Worm (Caenorhabditis elegans): ENCODE data around the gene tmem-120.

tmem-120 gene

ce11 chrIII:1543406-1544011 is 25.7 kb upstream of the tmem-120 start:
- TF ChIP-seq Y55F3AM.14 (GFP tag; optimal IDR thresholded peaks at IDR 0.05), result no peak
- TF ChIP-seq skn-1 (tag; optimal IDR thresholded peaks at IDR 0.05), result no peak
- TF ChIP-seq F13H6.1 (tag; optimal IDR thresholded peaks at IDR 0.05), result no peak
- TF ChIP-seq fos-1 (tag; optimal IDR thresholded peaks at IDR 0.05), result no peak
- TF ChIP-seq nhr-23 (tag; optimal IDR thresholded peaks at IDR 0.05), result no peak
- no peak for TF ChIP-seq lin-39 (tag; optimal IDR thresholded peaks at IDR 0.05)
- TF ChIP-seq crh-2 (tag; optimal IDR thresholded peaks at IDR 0.05), result no peak
- no peak for TF ChIP-seq nhr-10 (tag; optimal IDR thresholded peaks at IDR 0.05)
- no peak for TF ChIP-seq lin-11 (tag; optimal IDR thresholded peaks at IDR 0.05)
- TF ChIP-seq lin-13 (GFP tag; optimal IDR thresholded peaks at IDR 0.05), result no peak
- no peak for TF ChIP-seq blmp-1 (tag; optimal IDR thresholded peaks at IDR 0.05; ENCODE audit: insufficient read depth)
- no peak for TF ChIP-seq C34F6.9 (tag; optimal IDR thresholded peaks at IDR 0.05)
- TF ChIP-seq sem-4 (tag; optimal IDR thresholded peaks at IDR 0.05), result no peak
- no peak for TF ChIP-seq nhr-25 (tag; optimal IDR thresholded peaks at IDR 0.05)

ce11 chrIII:1540100-1540695 is 22.4 kb upstream of the tmem-120 start, which contains the start of the genes Y67D2.5 and cisd-3.2:
Y67D2.5 (minus strand) TSS chrIII:1540244.
cisd-3.2 (plus strand) TSS chrIII:1540493.
- TF ChIP-seq ztf-1 (GFP tag; conservative IDR thresholded peaks at IDR 0.05) (no peak), fos-1 (tag; optimal IDR thresholded peaks at IDR 0.05) (no peak), peb-1 (tag; optimal IDR thresholded peaks at IDR 0.05) (no peak), lin-39 (tag; optimal IDR thresholded peaks at IDR 0.05) (no peak), elt-3 (tag; optimal IDR thresholded peaks at IDR 0.05) (no peak), nhr-129 (tag; optimal IDR thresholded peaks at IDR 0.05) (no peak), nhr-12 (tag; optimal IDR thresholded peaks at IDR 0.05) (no peak), nhr-25 (tag; optimal IDR thresholded peaks at IDR 0.05) (no peak), F13H6.1 (tag; optimal IDR thresholded peaks at IDR 0.05) (peak; percentile 23), C34F6.9 (tag; optimal IDR thresholded peaks at IDR 0.05) (peak; percentile 30), ztf-11 (tag; optimal IDR thresholded peaks at IDR 0.05) (no peak), nhr-11 (tag; optimal IDR thresholded peaks at IDR 0.05) (no peak), sma-3 (GFP tag; optimal IDR thresholded peaks at IDR 0.05) (no peak), mab-5 (tag; optimal IDR thresholded peaks at IDR 0.05) (no peak), alr-1 (tag; optimal IDR thresholded peaks at IDR 0.05) (no peak), lin-11 (tag; optimal IDR thresholded peaks at IDR 0.05) (no peak), ZK546.5 (tag; optimal IDR thresholded peaks at IDR 0.05) (no peak), snpc-4 (tag; optimal IDR thresholded peaks at IDR 0.05) (no peak), nhr-237 (tag; optimal IDR thresholded peaks at IDR 0.05) (no peak), gmeb-1 (tag; optimal IDR thresholded peaks at IDR 0.05) (peak; percentile 43), elt-1 (tag; optimal IDR thresholded peaks at IDR 0.05) (no peak), unc-55 (GFP tag; optimal IDR thresholded peaks at IDR 0.05) (peak; percentile 40), blmp-1 (tag; optimal IDR thresholded peaks at IDR 0.05; ENCODE audit: insufficient read depth) (no peak), ztf-4 (tag; optimal IDR thresholded peaks at IDR 0.05) (no peak), lsy-2 (tag; optimal IDR thresholded peaks at IDR 0.05) (peak in 1 of 2 experiments; percentile 37), aly-2 (tag; optimal IDR thresholded peaks at IDR 0.05) (no peak), ama-1 (optimal IDR thresholded peaks at IDR 0.05) (no peak), nhr-23 (tag; optimal IDR thresholded peaks at IDR 0.05) (no peak), dmd-4 (tag; optimal IDR thresholded peaks at IDR 0.05) (no peak), nhr-77 (tag; optimal IDR thresholded peaks at IDR 0.05) (no peak), zag-1 (tag; optimal IDR thresholded peaks at IDR 0.05) (no peak), egl-27 (tag; optimal IDR thresholded peaks at IDR 0.05) (no peak), skn-1 (tag; optimal IDR thresholded peaks at IDR 0.05) (no peak), crh-2 (tag; optimal IDR thresholded peaks at IDR 0.05) (no peak), nhr-21 (tag; optimal IDR thresholded peaks at IDR 0.05) (no peak), nhr-10 (tag; optimal IDR thresholded peaks at IDR 0.05) (no peak), unc-39 (tag; optimal IDR thresholded peaks at IDR 0.05) (no peak), lin-13 (GFP tag; optimal IDR thresholded peaks at IDR 0.05) (peak; percentile 44), R02D3.7 (tag; optimal IDR thresholded peaks at IDR 0.05) (no peak)

All from whole organism, L2 larva.